Worm (Caenorhabditis elegans): ENCODE results near the gene srg-68.

Gene srg-68

DNA sequence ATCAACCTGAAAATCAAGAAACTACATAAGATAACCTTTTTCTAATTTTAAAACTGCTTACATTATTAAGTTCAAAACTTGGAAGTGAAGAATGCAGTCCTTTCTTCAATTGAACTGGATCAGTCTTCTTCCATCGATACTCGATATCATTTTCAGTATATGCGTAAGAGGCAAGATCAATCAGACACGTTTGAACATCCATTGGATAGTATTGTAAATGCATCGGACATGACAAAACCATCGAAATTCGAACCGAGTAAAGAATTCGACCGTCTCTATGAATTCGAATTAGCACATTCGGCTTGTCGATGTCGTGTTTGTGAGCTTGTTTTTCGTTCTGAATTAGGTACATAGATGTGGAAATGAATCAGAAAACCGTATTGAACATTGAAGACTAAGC lies 14.5 kb downstream of the srg-68 start:
- no peak for TF ChIP-seq nhr-25 (tag; optimal IDR thresholded peaks at IDR 0.05)
- no peak for TF ChIP-seq ceh-82 (tag; optimal IDR thresholded peaks at IDR 0.05)
- no peak for TF ChIP-seq elt-3 (tag; optimal IDR thresholded peaks at IDR 0.05)
- TF ChIP-seq unc-62 (GFP tag; optimal IDR thresholded peaks at IDR 0.05), result no peak
- TF ChIP-seq lin-13 (GFP tag; optimal IDR thresholded peaks at IDR 0.05), result no peak
- TF ChIP-seq unc-55 (GFP tag; optimal IDR thresholded peaks at IDR 0.05), result no peak
- TF ChIP-seq R02D3.7 (tag; optimal IDR thresholded peaks at IDR 0.05), result no peak
- TF ChIP-seq nhr-23 (tag; optimal IDR thresholded peaks at IDR 0.05), result no peak
- TF ChIP-seq unc-39 (tag; optimal IDR thresholded peaks at IDR 0.05), result no peak
- TF ChIP-seq nhr-10 (tag; optimal IDR thresholded peaks at IDR 0.05), result no peak
- TF ChIP-seq nhr-129 (tag; optimal IDR thresholded peaks at IDR 0.05), result no peak
- TF ChIP-seq ZK546.5 (tag; optimal IDR thresholded peaks at IDR 0.05), result no peak

DNA sequence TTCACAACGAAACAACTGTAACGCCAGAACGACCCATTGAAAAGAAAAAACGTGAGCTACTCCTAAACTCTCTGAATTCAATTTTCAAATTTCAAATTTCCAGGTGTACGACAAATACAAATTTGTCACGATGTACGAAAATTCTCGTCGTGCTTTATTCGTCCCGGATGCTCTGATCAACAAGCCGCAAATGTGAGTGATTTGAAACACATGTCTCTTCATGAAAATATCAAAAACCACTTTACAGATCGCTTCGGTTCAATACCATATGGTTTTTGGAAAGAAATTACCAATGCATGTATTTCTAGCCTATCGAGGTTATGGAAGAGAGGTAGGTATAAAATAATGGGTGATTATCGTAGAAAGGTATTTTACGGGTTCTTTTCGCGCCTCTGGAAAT lies 18.2 kb downstream of the srg-68 start:
- no peak for TF ChIP-seq sma-3 (GFP tag; optimal IDR thresholded peaks at IDR 0.05)
- no peak for TF ChIP-seq lsy-2 (tag; optimal IDR thresholded peaks at IDR 0.05)

DNA sequence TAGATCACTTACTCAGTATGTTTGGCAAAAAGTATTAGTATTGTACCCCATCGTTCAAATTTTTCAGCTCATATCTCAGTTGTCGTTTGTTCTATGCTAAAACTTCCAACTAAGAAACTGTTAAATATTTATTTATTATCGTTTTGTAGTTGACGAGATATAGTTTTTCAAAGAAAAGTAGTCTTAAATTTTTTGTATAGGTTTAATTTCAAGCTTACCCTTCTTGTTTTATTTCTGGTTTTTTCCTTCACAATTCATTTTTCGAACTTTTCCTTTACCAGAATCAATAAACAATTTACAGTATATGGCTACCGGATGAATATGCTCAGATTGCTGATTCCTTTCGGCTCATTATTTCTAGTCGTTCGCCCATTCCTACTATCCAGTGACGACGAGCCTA lies 19.4 kb downstream of the srg-68 start, which contains the start of gene F08F3.1:
TSS of gene F08F3.1 (plus strand) at position 301 of the 400 bp plus-strand sequence.
- no peak for TF ChIP-seq zag-1 (tag; optimal IDR thresholded peaks at IDR 0.05)
- TF ChIP-seq nhr-21 (tag; optimal IDR thresholded peaks at IDR 0.05), result no peak
- TF ChIP-seq sma-9 (GFP tag; optimal IDR thresholded peaks at IDR 0.05), result no peak
- no peak for TF ChIP-seq sma-9 (tag; optimal IDR thresholded peaks at IDR 0.05)
- TF ChIP-seq gmeb-1 (tag; optimal IDR thresholded peaks at IDR 0.05), result no peak

DNA sequence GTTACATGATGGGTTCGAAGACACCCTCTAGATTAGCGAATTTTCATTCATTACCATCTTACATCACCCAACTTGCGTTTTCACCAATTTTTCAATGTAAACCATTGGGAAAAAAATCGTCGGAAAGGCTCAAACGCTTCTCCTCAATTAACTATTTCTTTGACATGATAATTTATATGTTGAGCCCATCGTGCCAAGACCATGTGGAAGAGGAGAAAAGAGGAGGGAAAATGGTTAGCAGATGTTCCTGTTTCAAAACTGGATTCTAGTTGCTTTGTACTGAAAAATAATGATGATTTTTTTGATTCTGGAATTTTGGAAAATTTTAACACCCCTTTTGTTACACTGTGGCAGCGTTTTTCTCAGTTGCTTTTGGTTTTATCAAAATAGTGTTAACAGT lies 21.2 kb downstream of the srg-68 start:
- no peak for TF ChIP-seq nhr-6 (tag; optimal IDR thresholded peaks at IDR 0.05)
- TF ChIP-seq R02D3.7 (tag; optimal IDR thresholded peaks at IDR 0.05), result no peak
- no peak for TF ChIP-seq blmp-1 (tag; optimal IDR thresholded peaks at IDR 0.05; ENCODE audit: insufficient read depth)
- no peak for TF ChIP-seq nhr-21 (tag; optimal IDR thresholded peaks at IDR 0.05)

DNA sequence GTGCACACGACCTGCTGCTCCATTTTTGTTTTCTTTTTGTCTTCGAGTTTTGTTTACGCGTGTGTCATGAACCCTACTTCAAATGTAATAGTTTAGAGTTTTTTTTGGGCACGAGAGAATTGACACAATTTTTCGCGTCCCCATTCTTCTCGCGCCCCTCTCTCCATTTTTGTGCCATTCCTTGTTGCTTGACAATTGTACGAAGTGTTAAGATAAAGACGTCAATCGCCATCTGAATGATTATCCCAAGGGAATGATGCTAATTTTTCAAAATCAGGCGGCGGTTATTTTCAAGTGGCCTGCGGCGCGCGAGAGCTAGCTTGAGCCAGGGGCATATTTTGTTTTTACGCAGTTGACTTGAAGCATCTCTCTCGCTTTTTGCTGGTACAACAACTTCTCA lies 22.9 kb downstream of the srg-68 start:
- no peak for TF ChIP-seq mdl-1 (tag; optimal IDR thresholded peaks at IDR 0.05)
- peak; percentile 3 for TF ChIP-seq mab-5 (tag; optimal IDR thresholded peaks at IDR 0.05)
- no peak for TF ChIP-seq mbf-1 (tag; optimal IDR thresholded peaks at IDR 0.05)
- no peak for TF ChIP-seq lin-39 (tag; optimal IDR thresholded peaks at IDR 0.05)
- TF ChIP-seq sma-9 (GFP tag; optimal IDR thresholded peaks at IDR 0.05), result no peak
- no peak for TF ChIP-seq sma-9 (tag; optimal IDR thresholded peaks at IDR 0.05)
- TF ChIP-seq unc-39 (tag; optimal IDR thresholded peaks at IDR 0.05), result no peak
- no peak for TF ChIP-seq lin-13 (GFP tag; optimal IDR thresholded peaks at IDR 0.05)
- no peak for TF ChIP-seq skn-1 (tag; optimal IDR thresholded peaks at IDR 0.05)
- TF ChIP-seq blmp-1 (tag; optimal IDR thresholded peaks at IDR 0.05; ENCODE audit: insufficient read depth), result no peak
- TF ChIP-seq zag-1 (tag; optimal IDR thresholded peaks at IDR 0.05), result peak; percentile 13

DNA sequence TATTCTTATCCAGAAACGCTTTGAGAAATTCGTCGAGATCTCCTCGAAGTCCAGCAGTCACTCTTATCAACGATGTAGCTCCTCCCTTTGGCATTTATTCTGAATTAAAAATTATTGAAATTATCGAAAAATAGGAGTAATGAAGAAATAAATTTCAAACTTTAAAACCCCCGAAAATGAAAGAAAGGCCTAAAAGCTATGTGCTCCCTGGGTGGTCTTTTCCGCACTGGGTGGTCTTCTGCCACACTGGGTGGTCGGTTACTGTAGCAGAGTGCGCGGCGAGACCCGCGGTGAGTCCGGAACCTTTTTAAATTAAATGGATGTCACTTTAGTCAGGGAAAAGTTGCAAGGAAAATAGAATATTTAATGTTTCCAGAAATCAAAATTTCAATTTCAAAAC lies 26.2 kb downstream of the srg-68 start, which contains the start of gene snpc-1.3:
TSS of gene snpc-1.3 (minus strand) at position 101 of the 400 bp plus-strand sequence.
- TF ChIP-seq nhr-237 (tag; optimal IDR thresholded peaks at IDR 0.05), result no peak
- TF ChIP-seq gmeb-1 (tag; optimal IDR thresholded peaks at IDR 0.05), result no peak
- TF ChIP-seq nhr-11 (tag; optimal IDR thresholded peaks at IDR 0.05), result no peak
- no peak for TF ChIP-seq mbf-1 (tag; optimal IDR thresholded peaks at IDR 0.05)
- TF ChIP-seq sem-4 (tag; optimal IDR thresholded peaks at IDR 0.05), result no peak
- TF ChIP-seq skn-1 (tag; optimal IDR thresholded peaks at IDR 0.05), result no peak
- no peak for TF ChIP-seq lin-13 (GFP tag; optimal IDR thresholded peaks at IDR 0.05)
- TF ChIP-seq nhr-21 (tag; optimal IDR thresholded peaks at IDR 0.05), result no peak
- no peak for TF ChIP-seq lsy-2 (tag; optimal IDR thresholded peaks at IDR 0.05)
- TF ChIP-seq sma-3 (GFP tag; optimal IDR thresholded peaks at IDR 0.05), result no peak
- no peak for TF ChIP-seq alr-1 (tag; optimal IDR thresholded peaks at IDR 0.05)
- no peak for TF ChIP-seq ceh-16 (tag; optimal IDR thresholded peaks at IDR 0.05)
- no peak for TF ChIP-seq peb-1 (tag; optimal IDR thresholded peaks at IDR 0.05)
- TF ChIP-seq unc-55 (GFP tag; optimal IDR thresholded peaks at IDR 0.05), result no peak
- no peak for TF ChIP-seq sma-9 (GFP tag; optimal IDR thresholded peaks at IDR 0.05)
- no peak for TF ChIP-seq sma-9 (tag; optimal IDR thresholded peaks at IDR 0.05)
- no peak for TF ChIP-seq lin-39 (tag; optimal IDR thresholded peaks at IDR 0.05)
- no peak for TF ChIP-seq nhr-10 (tag; optimal IDR thresholded peaks at IDR 0.05)
- no peak for TF ChIP-seq R02D3.7 (tag; optimal IDR thresholded peaks at IDR 0.05)
- TF ChIP-seq crh-2 (tag; optimal IDR thresholded peaks at IDR 0.05), result no peak

All from whole organism, L2 larva.